Worm (Caenorhabditis elegans): ENCODE measurements around the gene ZK637.4.

DNA sequence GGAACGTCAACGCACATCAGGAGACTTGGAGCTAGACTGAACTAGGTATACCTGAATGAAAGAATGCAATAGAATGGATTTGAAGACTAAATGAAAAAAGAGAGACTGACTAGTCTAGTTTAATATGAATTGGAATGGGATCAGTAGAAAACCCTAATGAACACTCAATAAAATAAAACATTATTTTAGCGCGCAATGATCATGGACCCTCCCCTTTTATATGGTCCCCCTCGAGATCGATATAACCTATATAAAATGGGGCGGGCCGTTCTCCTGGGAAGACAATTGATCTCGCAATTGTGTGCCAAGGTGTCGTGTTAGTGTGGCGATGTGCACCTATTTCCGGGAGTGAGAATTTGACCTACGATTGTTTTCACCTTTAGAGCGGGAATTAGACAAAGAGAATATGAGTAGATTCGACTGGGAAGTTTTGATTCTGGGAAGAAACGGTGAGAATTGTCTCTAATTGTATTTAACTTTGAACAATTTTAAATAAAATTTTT is 24.4 kb downstream of the ZK637.4 start, which contains the start of gene cdc-25.3:
- TF ChIP-seq tbx-2 (tag; optimal IDR thresholded peaks at IDR 0.05) (no peak), pax-1 (tag; optimal IDR thresholded peaks at IDR 0.05) (no peak), mec-3 (tag; optimal IDR thresholded peaks at IDR 0.05; ENCODE audit: borderline replicate concordance) (no peak), nhr-11 (tag; optimal IDR thresholded peaks at IDR 0.05) (no peak), pha-4 (tag; optimal IDR thresholded peaks at IDR 0.05) (no peak), fax-1 (tag; optimal IDR thresholded peaks at IDR 0.05) (no peak), zip-5 (tag; optimal IDR thresholded peaks at IDR 0.05) (no peak), lin-11 (tag; optimal IDR thresholded peaks at IDR 0.05) (no peak), F13H6.1 (tag; optimal IDR thresholded peaks at IDR 0.05) (no peak)
